Fruit fly (Drosophila melanogaster): Measurements from ENCODE around the gene CG12674.

CG12674 gene

dm6 chr2L:2109746-2110145, 30.0 kb downstream of the CG12674 start, which contains the start of gene dpr3:
Gene dpr3 (minus strand): TSS chr2L:2109878.
- no peak for TF ChIP-seq CG17801 (GFP tag; optimal IDR thresholded peaks at IDR 0.05; ENCODE audit: partially characterized antibody)

DNA sequence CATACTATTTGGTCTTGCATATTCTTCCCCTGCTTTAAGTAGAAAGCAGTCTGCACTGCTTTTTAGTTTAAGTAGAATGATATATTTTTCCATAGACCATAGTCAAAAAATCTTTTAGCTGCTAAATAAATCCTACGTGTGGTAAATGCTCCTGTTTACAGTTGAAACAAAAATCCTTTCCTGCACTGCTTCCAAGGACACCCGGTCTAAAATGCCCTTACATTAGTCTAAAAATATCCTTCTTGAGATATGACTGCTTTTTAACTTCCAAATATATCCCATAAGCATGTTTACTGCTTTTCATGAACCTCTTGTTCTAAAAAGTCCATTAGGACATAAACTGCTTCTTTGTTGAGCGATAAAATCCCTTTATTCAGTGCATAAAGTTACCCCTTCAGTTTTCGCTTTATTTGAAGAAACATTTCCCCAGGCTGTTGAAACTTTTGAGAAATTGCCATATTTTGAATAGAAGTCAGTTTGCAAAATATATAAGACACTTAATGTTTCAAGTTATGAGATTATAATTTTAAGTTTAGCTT, 30.7 kb downstream of the CG12674 start:
- no peak for TF ChIP-seq CG17801 (GFP tag; optimal IDR thresholded peaks at IDR 0.05; ENCODE audit: partially characterized antibody)

dm6 chr2L:2129137-2129536, 49.4 kb downstream of the CG12674 start, which contains the start of gene CG4259:
Gene CG4259 (minus strand): TSS chr2L:2129237.
- TF ChIP-seq CG17801 (GFP tag; optimal IDR thresholded peaks at IDR 0.05; ENCODE audit: partially characterized antibody), result no peak

dm6 chr2L:2130157-2130987, 50.7 kb downstream of the CG12674 start, which contains the start of gene Glyp:
Gene Glyp (plus strand): TSS chr2L:2130813.
- peak; percentile 99 for TF ChIP-seq CG17801 (GFP tag; optimal IDR thresholded peaks at IDR 0.05; ENCODE audit: partially characterized antibody)
